Fruit fly (Drosophila melanogaster): ENCODE measurements around the gene Tap42.
A peak's percentile ranks its signal among the peaks of the same experiment; 100 is the strongest.

The Tap42 gene

dm6 chr2L:13373435-13374242 is 6.2 kb downstream of the Tap42 start, which contains the start of the genes Bdp1 and CG6565 (continued):
- no peak for TF ChIP-seq prd (optimal IDR thresholded peaks at IDR 0.05)
- peak; percentile 98 for TF ChIP-seq prd (GFP tag; IDR thresholded peaks at IDR 0.05)
- TF ChIP-seq sd (tag; optimal IDR thresholded peaks at IDR 0.05) = peak; percentile 90
- TF ChIP-seq tap (tag; optimal IDR thresholded peaks at IDR 0.05) = peak; percentile 75
- peak; percentile 81 for TF ChIP-seq CG12071 (GFP tag; optimal IDR thresholded peaks at IDR 0.05)
- peak; percentile 91 for TF ChIP-seq CG17829 (tag; optimal IDR thresholded peaks at IDR 0.05)
- peak; percentile 97 for TF ChIP-seq Hmr (GFP tag; optimal IDR thresholded peaks at IDR 0.05)
- TF ChIP-seq Dref (GFP tag; IDR thresholded peaks at IDR 0.05) = peak; percentile 26; the same call in 1 of the 2 replicates
- peak; percentile 98 for TF ChIP-seq CG12744 (GFP tag; optimal IDR thresholded peaks at IDR 0.05)
- TF ChIP-seq ase (GFP tag; IDR thresholded peaks at IDR 0.05) = peak; percentile 94
- TF ChIP-seq bbx (GFP tag; IDR thresholded peaks at IDR 0.05; ENCODE audit: partially characterized antibody) = no peak; the same call in 1 of the 2 replicates
- TF ChIP-seq slou (GFP tag; optimal IDR thresholded peaks at IDR 0.05) = peak; percentile 98
- TF ChIP-seq CG7745 (tag; optimal IDR thresholded peaks at IDR 0.05) = no peak
- TF ChIP-seq Mrtf (GFP tag; IDR thresholded peaks at IDR 0.05) = peak; percentile 92
- TF ChIP-seq CG32532 (GFP tag; IDR thresholded peaks at IDR 0.05) = peak; percentile 95
- TF ChIP-seq CG13424 (tag; optimal IDR thresholded peaks at IDR 0.05) = peak; percentile 97
- TF ChIP-seq zfh1 (GFP tag; IDR thresholded peaks at IDR 0.05) = peak; percentile 94
- peak; percentile 93 for TF ChIP-seq dan (GFP tag; IDR thresholded peaks at IDR 0.05)
- peak; percentile 97 for TF ChIP-seq HmgD (GFP tag; optimal IDR thresholded peaks at IDR 0.05)
- TF ChIP-seq Elba2 (GFP tag; optimal IDR thresholded peaks at IDR 0.05) = peak; percentile 92
- peak; percentile 67 for TF ChIP-seq CG1603 (tag; optimal IDR thresholded peaks at IDR 0.05)
- TF ChIP-seq CG8388 (GFP tag; optimal IDR thresholded peaks at IDR 0.05) = peak; percentile 94
- peak; percentile 91 for TF ChIP-seq ttk (GFP tag; IDR thresholded peaks at IDR 0.05)
- no peak for TF ChIP-seq h (optimal IDR thresholded peaks at IDR 0.05)
- peak; percentile 88 for TF ChIP-seq CG6854 (GFP tag; optimal IDR thresholded peaks at IDR 0.05)
- peak; percentile 95 for TF ChIP-seq B-H2 (GFP tag; optimal IDR thresholded peaks at IDR 0.05)
- peak; percentile 93 for TF ChIP-seq p53 (GFP tag; optimal IDR thresholded peaks at IDR 0.05)
- TF ChIP-seq CG13775 (GFP tag; optimal IDR thresholded peaks at IDR 0.05) = peak; percentile 99
- peak; percentile 98 for TF ChIP-seq CG16863 (GFP tag; optimal IDR thresholded peaks at IDR 0.05)
- TF ChIP-seq CG1024 (GFP tag; IDR thresholded peaks at IDR 0.05) = peak; percentile 76
- TF ChIP-seq hkb (optimal IDR thresholded peaks at IDR 0.05) = peak; percentile 91
- TF ChIP-seq hkb (GFP tag; IDR thresholded peaks at IDR 0.05) = peak; percentile 93
- peak; percentile 96 for TF ChIP-seq Neu2 (GFP tag; optimal IDR thresholded peaks at IDR 0.05; ENCODE audit: borderline replicate concordance)
- TF ChIP-seq corto (GFP tag; optimal IDR thresholded peaks at IDR 0.05) = peak; percentile 83
- TF ChIP-seq CG8281 (tag; optimal IDR thresholded peaks at IDR 0.05) = peak; percentile 86
- TF ChIP-seq Sox100B (GFP tag; optimal IDR thresholded peaks at IDR 0.05) = peak; percentile 98
- TF ChIP-seq usp (GFP tag; optimal IDR thresholded peaks at IDR 0.05) = no peak
- TF ChIP-seq grau (tag; optimal IDR thresholded peaks at IDR 0.05) = peak; percentile 95
- no peak for TF ChIP-seq Doc3 (GFP tag; IDR thresholded peaks at IDR 0.05; ENCODE audit: partially characterized antibody)
- TF ChIP-seq CG7271 (tag; optimal IDR thresholded peaks at IDR 0.05) = peak; percentile 75
- TF ChIP-seq MTF-1 (GFP tag; optimal IDR thresholded peaks at IDR 0.05; ENCODE audit: borderline replicate concordance) = peak; percentile 59
- TF ChIP-seq emc (GFP tag; optimal IDR thresholded peaks at IDR 0.05) = peak; percentile 93
- TF ChIP-seq pum (GFP tag; optimal IDR thresholded peaks at IDR 0.05) = peak; percentile 99
- peak; percentile 95 for TF ChIP-seq dmrt99B (tag; optimal IDR thresholded peaks at IDR 0.05)
- TF ChIP-seq HLH3B (GFP tag; IDR thresholded peaks at IDR 0.05) = peak; percentile 92
- peak; percentile 73; the same call in 1 of the 3 replicates for TF ChIP-seq CG2199 (GFP tag; IDR thresholded peaks at IDR 0.05)
- TF ChIP-seq dmrt11E (tag; optimal IDR thresholded peaks at IDR 0.05) = peak; percentile 98
- peak; percentile 19 for TF ChIP-seq bigmax (GFP tag; optimal IDR thresholded peaks at IDR 0.05)
- TF ChIP-seq jing (GFP tag; optimal IDR thresholded peaks at IDR 0.05) = peak; percentile 96
- peak; percentile 93 for TF ChIP-seq Fer2 (tag; optimal IDR thresholded peaks at IDR 0.05)
